Fruit fly (Drosophila melanogaster): ENCODE results near the gene CG15743.

CG15743 gene

DNA sequence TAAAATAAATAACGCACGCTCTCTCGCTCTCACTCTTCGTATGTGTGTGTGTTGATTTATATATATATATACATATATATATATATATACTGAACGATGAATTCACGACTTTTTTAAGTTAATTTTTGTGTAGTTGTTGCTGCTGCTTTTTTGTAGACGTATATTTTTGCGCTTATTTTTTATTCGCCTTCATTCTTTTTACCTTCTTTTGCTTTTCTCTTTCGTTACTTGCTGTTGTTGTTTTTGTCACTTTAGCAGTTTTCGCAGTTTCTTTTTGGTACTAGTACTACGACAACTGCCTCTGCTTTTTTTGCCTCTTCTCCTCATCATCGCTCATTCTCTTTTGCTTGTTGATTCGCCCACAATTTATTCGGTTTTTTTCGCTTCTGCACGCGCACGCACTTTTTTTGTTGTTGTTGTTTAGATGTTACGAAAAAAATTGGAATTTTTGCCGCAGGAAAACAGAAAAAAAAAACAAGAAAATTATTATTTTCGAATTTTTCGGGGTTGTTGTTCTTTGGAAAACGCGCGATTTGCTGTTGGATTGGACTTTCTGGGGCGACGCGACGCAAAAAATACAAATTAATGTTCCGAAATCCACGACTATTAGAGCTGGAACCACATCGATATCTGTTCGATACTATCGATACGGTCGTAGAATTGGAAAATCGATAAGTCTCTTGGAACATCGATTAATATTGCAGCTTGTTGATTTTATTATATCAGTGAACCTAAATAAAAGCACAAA is at the start of gene CG15743, which contains the start of gene HDAC4:
Gene CG15743 (plus strand): TSS at position 707 of the 748 bp plus-strand sequence.
Gene HDAC4 (minus strand): TSS at position 632 of the 748 bp plus-strand sequence.
- TF ChIP-seq ewg (GFP tag; optimal IDR thresholded peaks at IDR 0.05) (no peak), esg (GFP tag; conservative IDR thresholded peaks at IDR 0.05) (no peak), CG13296 (GFP tag; optimal IDR thresholded peaks at IDR 0.05) (peak; percentile 20), stwl (tag; optimal IDR thresholded peaks at IDR 0.05) (peak; percentile 12), CG1832 (GFP tag; optimal IDR thresholded peaks at IDR 0.05) (no peak), CG9727 (GFP tag; optimal IDR thresholded peaks at IDR 0.05) (no peak), CG7271 (tag; optimal IDR thresholded peaks at IDR 0.05) (no peak), tap (tag; optimal IDR thresholded peaks at IDR 0.05) (no peak), Meics (GFP tag; optimal IDR thresholded peaks at IDR 0.05) (no peak), Abd-B (GFP tag; optimal IDR thresholded peaks at IDR 0.05) (no peak), ERR (GFP tag; optimal IDR thresholded peaks at IDR 0.05) (no peak), cas (GFP tag; IDR thresholded peaks at IDR 0.05) (no peak), CG2116 (GFP tag; optimal IDR thresholded peaks at IDR 0.05) (peak; percentile 78), CG11456 (GFP tag; IDR thresholded peaks at IDR 0.05) (no peak), CG4854 (GFP tag; optimal IDR thresholded peaks at IDR 0.05) (no peak), CG10654 (GFP tag; optimal IDR thresholded peaks at IDR 0.05) (no peak), CG17359 (tag; optimal IDR thresholded peaks at IDR 0.05) (no peak), Hmx (GFP tag; optimal IDR thresholded peaks at IDR 0.05) (no peak), ato (GFP tag; IDR thresholded peaks at IDR 0.05; ENCODE audit: partially characterized antibody) (peak; percentile 80), E2f2 (GFP tag; IDR thresholded peaks at IDR 0.05) (no peak), z (GFP tag; IDR thresholded peaks at IDR 0.05) (no peak), org-1 (GFP tag; optimal IDR thresholded peaks at IDR 0.05) (no peak), Ada2b (GFP tag; IDR thresholded peaks at IDR 0.05) (no peak), usp (GFP tag; optimal IDR thresholded peaks at IDR 0.05) (no peak), Hr39 (optimal IDR thresholded peaks at IDR 0.05) (no peak), scrt (GFP tag; optimal IDR thresholded peaks at IDR 0.05) (no peak), CG13624 (GFP tag; optimal IDR thresholded peaks at IDR 0.05) (peak; percentile 26), CG7928 (GFP tag; optimal IDR thresholded peaks at IDR 0.05) (no peak), sisA (GFP tag; IDR thresholded peaks at IDR 0.05) (no peak), row (GFP tag; IDR thresholded peaks at IDR 0.05) (peak; percentile 57; the same call in 2 of the 3 replicates), zen2 (GFP tag; IDR thresholded peaks at IDR 0.05; ENCODE audit: partially characterized antibody) (peak; percentile 81; the same call in 2 of the 3 replicates), chinmo (GFP tag; IDR thresholded peaks at IDR 0.05; ENCODE audit: partially characterized antibody) (peak; percentile 82; the same call in 1 of the 4 replicates), CG12942 (GFP tag; optimal IDR thresholded peaks at IDR 0.05) (no peak), CG17385 (GFP tag; optimal IDR thresholded peaks at IDR 0.05) (no peak), ATbp (GFP tag; optimal IDR thresholded peaks at IDR 0.05) (no peak), Mrtf (GFP tag; IDR thresholded peaks at IDR 0.05) (no peak), ro (GFP tag; IDR thresholded peaks at IDR 0.05) (no peak), CG11723 (GFP tag; optimal IDR thresholded peaks at IDR 0.05) (no peak), tup (GFP tag; optimal IDR thresholded peaks at IDR 0.05) (no peak), CG12219 (GFP tag; optimal IDR thresholded peaks at IDR 0.05) (no peak), her (GFP tag; optimal IDR thresholded peaks at IDR 0.05) (peak; percentile 32), CG2889 (GFP tag; IDR thresholded peaks at IDR 0.05) (no peak), CG7786 (GFP tag; optimal IDR thresholded peaks at IDR 0.05) (no peak), Spps (tag; optimal IDR thresholded peaks at IDR 0.05) (no peak), HLH54F (GFP tag; optimal IDR thresholded peaks at IDR 0.05) (no peak), lbe (GFP tag; optimal IDR thresholded peaks at IDR 0.05) (peak; percentile 37), HLHmδ (GFP tag; optimal IDR thresholded peaks at IDR 0.05) (no peak), Sox102F (GFP tag; optimal IDR thresholded peaks at IDR 0.05) (no peak), Chrac-16 (GFP tag; optimal IDR thresholded peaks at IDR 0.05) (no peak), CG7556 (GFP tag; optimal IDR thresholded peaks at IDR 0.05) (no peak)

All from whole organism, embryonic.